Worm (Caenorhabditis elegans) whole organism, L1 larva: ENCODE results near the gene F42H10.3.
A peak's percentile ranks its signal among the peaks of the same experiment; 100 is the strongest.
"Not testable (repeated sequence)": the region's sequence is repeated elsewhere in the genome, so short reads cannot be mapped to it uniquely, and the experiment has no call there.

Source experiments
- C04F5.9 ChIP-seq: sonication (generic microtip); optimal IDR thresholded peaks from 2 replicates; lab custom pipeline; 2016; ENCODE audit warnings: missing genetic modification characterization, missing compliant biosample characterization
- C16A3.4 ChIP-seq: fragments of 150-350 bp; optimal IDR thresholded peaks from 2 replicates; lab custom pipeline; 2014; ENCODE audit warnings: missing biosample characterization, missing genetic modification characterization
- F16B12.6 ChIP-seq: fragments of 150-350 bp; optimal IDR thresholded peaks from 2 replicates; lab custom pipeline; 2014; ENCODE audit warnings: missing biosample characterization, missing genetic modification characterization
- aha-1 ChIP-seq: fragments of 150-350 bp; optimal IDR thresholded peaks from 2 replicates; lab custom pipeline; 2014; ENCODE audit warnings: missing biosample characterization, missing genetic modification characterization
- alr-1 ChIP-seq: fragments of 200-800 bp; sonication (Bioruptor generic); optimal IDR thresholded peaks from 2 replicates; lab custom pipeline; 2018; ENCODE audit warnings: borderline replicate concordance, mild to moderate bottlenecking, missing genetic modification characterization, missing compliant biosample characterization
- ceh-8 ChIP-seq: fragments of 200-800 bp; sonication (Bioruptor generic); optimal IDR thresholded peaks from 2 replicates; lab custom pipeline; 2018; ENCODE audit warnings: mild to moderate bottlenecking, missing genetic modification characterization, moderate library complexity, missing compliant biosample characterization
- ceh-82 ChIP-seq, 3 experiments: fragments of 150-350 bp in 1 of 3; sonication (generic microtip) in 2 of 3; optimal IDR thresholded peaks; 2 replicates each; lab custom pipeline; 2014 to 2017; ENCODE audit warnings: missing biosample characterization in 3 of 3, missing genetic modification characterization in 3 of 3
- ceh-90 ChIP-seq: sonication (generic microtip); optimal IDR thresholded peaks from 2 replicates; lab custom pipeline; 2016; ENCODE audit warnings: missing genetic modification characterization, missing compliant biosample characterization
- ces-1 ChIP-seq: fragments of 150-350 bp; optimal IDR thresholded peaks from 2 replicates; lab custom pipeline; 2014; ENCODE audit warnings: missing biosample characterization, missing genetic modification reagents, missing genetic modification characterization
- efl-1 ChIP-seq, 4 experiments: fragments of 150-350 bp; optimal IDR thresholded peaks in 3 of 4; peaks in 1 of 4; 1 replicate in 1 of 4; 2 replicates in 3 of 4; lab custom pipeline; 2014; ENCODE audit warnings: missing biosample characterization in 2 of 4, missing genetic modification characterization in 2 of 4, missing genetic modification reagents in 2 of 4
- elt-2 ChIP-seq: sonication (generic microtip); optimal IDR thresholded peaks from 2 replicates; lab custom pipeline; 2016; ENCODE audit warnings: missing genetic modification characterization, mild to moderate bottlenecking, inconsistent platforms, missing compliant biosample characterization, missing genetic modification reagents
- fkh-10 ChIP-seq: sonication (generic microtip); optimal IDR thresholded peaks from 2 replicates; lab custom pipeline; 2017; ENCODE audit warnings: missing biosample characterization, missing genetic modification reagents, missing genetic modification characterization
- fkh-8 ChIP-seq: sonication (generic microtip); optimal IDR thresholded peaks from 2 replicates; lab custom pipeline; 2016; ENCODE audit warnings: mild to moderate bottlenecking, missing genetic modification characterization, missing compliant biosample characterization
- hlh-4 ChIP-seq: sonication (generic microtip); optimal IDR thresholded peaks from 2 replicates; lab custom pipeline; 2016; ENCODE audit warnings: mild to moderate bottlenecking, missing genetic modification characterization, missing compliant biosample characterization
- hpl-2 ChIP-seq: fragments of 150-350 bp; optimal IDR thresholded peaks from 2 replicates; lab custom pipeline; 2014; ENCODE audit warnings: missing biosample characterization, missing genetic modification reagents, missing genetic modification characterization
- isw-1 ChIP-seq: fragments of 200-800 bp; sonication (Bioruptor generic); IDR thresholded peaks from 2 replicates; pipeline ENCODE4 v1.3.6; 2022; ENCODE audit warnings: missing genetic modification characterization, missing compliant biosample characterization
- lin-13 ChIP-seq: fragments of 150-350 bp; optimal IDR thresholded peaks from 2 replicates; lab custom pipeline; 2014; ENCODE audit warnings: missing biosample characterization, missing genetic modification reagents, missing genetic modification characterization
- lin-14 ChIP-seq: fragments of 200-800 bp; sonication (Bioruptor generic); optimal IDR thresholded peaks from 2 replicates; lab custom pipeline; 2018; ENCODE audit warnings: mild to moderate bottlenecking, missing genetic modification characterization, moderate library complexity, missing compliant biosample characterization
- lin-15B ChIP-seq: fragments of 150-350 bp; sonication (generic microtip); optimal IDR thresholded peaks from 3 replicates; lab custom pipeline; 2014; ENCODE audit warnings: missing biosample characterization, missing genetic modification characterization
- lsy-2 ChIP-seq, 2 experiments: fragments of 150-350 bp; optimal IDR thresholded peaks; 2 replicates each; lab custom pipeline; 2014; ENCODE audit warnings: missing biosample characterization in 2 of 2, missing genetic modification characterization in 2 of 2
- mdl-1 ChIP-seq, 2 experiments: fragments of 150-350 bp; optimal IDR thresholded peaks; 2 replicates each; lab custom pipeline; 2014 to 2017; ENCODE audit warnings: missing biosample characterization in 2 of 2, missing genetic modification characterization in 2 of 2, inconsistent platforms in 1 of 2
- nhr-28 ChIP-seq: fragments of 150-350 bp; optimal IDR thresholded peaks from 2 replicates; lab custom pipeline; 2014; ENCODE audit warnings: missing biosample characterization, missing genetic modification characterization
- nhr-71 ChIP-seq: sonication (generic microtip); optimal IDR thresholded peaks from 2 replicates; lab custom pipeline; 2016; ENCODE audit warnings: mild to moderate bottlenecking, missing genetic modification characterization, moderate library complexity, missing compliant biosample characterization
- nhr-76 ChIP-seq: sonication (generic microtip); optimal IDR thresholded peaks from 2 replicates; lab custom pipeline; 2017; ENCODE audit warnings: missing biosample characterization, missing genetic modification characterization
- nhr-85 ChIP-seq: sonication (generic microtip); peaks from one replicate; lab custom pipeline; 2016; ENCODE audit warnings: missing genetic modification characterization, inconsistent platforms, missing compliant biosample characterization
- pax-3 ChIP-seq: fragments of 200-800 bp; sonication (Bioruptor generic); optimal IDR thresholded peaks from 2 replicates; lab custom pipeline; 2018; ENCODE audit warnings: mild to moderate bottlenecking, missing genetic modification characterization, moderate library complexity, missing compliant biosample characterization
- sptf-1 ChIP-seq: fragments of 150-350 bp; optimal IDR thresholded peaks from 2 replicates; lab custom pipeline; 2014; ENCODE audit warnings: missing biosample characterization, missing genetic modification characterization
- sup-37 ChIP-seq: fragments of 200-800 bp; sonication (Bioruptor generic); optimal IDR thresholded peaks from 2 replicates; lab custom pipeline; 2018; ENCODE audit warnings: mild to moderate bottlenecking, missing genetic modification characterization, missing compliant biosample characterization
- swsn-7 ChIP-seq: sonication (generic microtip); optimal IDR thresholded peaks from 2 replicates; lab custom pipeline; 2016; ENCODE audit warnings: missing genetic modification characterization, missing compliant biosample characterization
- tlp-1 ChIP-seq: fragments of 150-350 bp; optimal IDR thresholded peaks from 2 replicates; lab custom pipeline; 2014; ENCODE audit warnings: missing biosample characterization, missing genetic modification characterization
- unc-62 ChIP-seq: fragments of 150-350 bp; optimal IDR thresholded peaks from 2 replicates; lab custom pipeline; 2014; ENCODE audit warnings: missing biosample characterization, missing genetic modification reagents, missing genetic modification characterization
- unc-98 ChIP-seq: fragments of 200-800 bp; sonication (Bioruptor generic); IDR thresholded peaks from 2 replicates; pipeline ENCODE4 v1.3.6; 2022; ENCODE audit warnings: missing genetic modification characterization, missing compliant biosample characterization

Gene F42H10.3

DNA sequence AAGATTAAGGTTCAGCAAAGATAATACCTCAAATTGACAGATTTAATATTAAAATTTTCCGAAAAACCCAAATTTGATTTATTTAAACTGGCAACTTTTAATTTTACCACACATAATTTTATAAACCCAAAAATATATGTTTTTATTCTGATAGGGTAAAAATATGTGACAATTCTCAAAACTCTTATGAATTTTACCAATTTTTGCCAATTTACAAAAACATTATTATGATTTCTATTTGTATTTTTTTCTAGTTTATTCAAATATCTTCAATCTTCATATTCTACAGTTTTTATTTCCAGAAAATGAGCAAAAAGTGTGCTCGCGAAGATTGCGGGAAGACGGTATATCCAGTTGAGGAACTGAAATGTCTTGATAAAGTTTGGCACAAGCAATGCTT lies at the start of gene F42H10.3:
F42H10.3 (plus strand) TSS at position 301 of the 400 bp plus-strand sequence.
- TF ChIP-seq ces-1 (no peak), lin-13 (GFP tag; lab: Kevin White, UChicago) (no peak), hlh-4 (tag; lab: Kevin White, UChicago) (no peak), C16A3.4 (tag; lab: Kevin White, UChicago) (no peak), nhr-71 (tag; lab: Kevin White, UChicago) (no peak), C04F5.9 (tag; lab: Kevin White, UChicago) (no peak), fkh-10 (GFP tag; lab: Kevin White, UChicago) (no peak), nhr-28 (tag; lab: Kevin White, UChicago) (no peak), lsy-2 (tag; optimal IDR thresholded peaks at IDR 0.05; lab: Kevin White, UChicago) (no peak), tlp-1 (tag; lab: Kevin White, UChicago) (no peak), unc-62 (GFP tag; lab: Kevin White, UChicago) (no peak), ceh-90 (tag; lab: Kevin White, UChicago) (no peak), lin-14 (no peak), nhr-85 (tag; lab: Kevin White, UChicago) (no peak)

DNA sequence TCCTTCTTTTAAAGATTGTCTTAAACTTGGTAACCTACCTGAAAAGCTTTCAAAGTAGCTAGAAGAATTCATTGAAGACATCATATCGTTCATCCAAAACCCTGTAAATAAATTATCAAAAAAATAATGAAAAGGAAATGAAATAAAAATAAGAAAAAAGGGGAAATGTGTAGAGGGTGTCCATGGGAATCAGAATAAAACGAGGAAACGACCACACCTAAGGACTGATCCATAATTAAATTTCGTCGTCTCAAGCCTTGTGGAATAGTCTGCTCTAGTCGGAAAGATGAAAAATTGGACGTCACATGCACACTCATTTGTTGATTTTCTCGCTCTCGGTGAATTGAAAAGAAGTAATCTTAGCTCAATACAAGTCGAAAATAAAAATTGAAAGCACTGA lies 48.9 kb upstream of the F42H10.3 start, which contains the start of gene ZK1236.9:
ZK1236.9 (minus strand) TSS at position 101 of the 400 bp plus-strand sequence.
- TF ChIP-seq unc-62 (GFP tag; lab: Kevin White, UChicago), result no peak
- TF ChIP-seq aha-1, result no peak
- no peak for TF ChIP-seq isw-1 (GFP tag; lab: Robert Waterston, UW)
- no peak for TF ChIP-seq sup-37 (GFP tag; lab: Kevin White, UChicago)
- TF ChIP-seq fkh-10 (GFP tag; lab: Kevin White, UChicago), result no peak
- no peak for TF ChIP-seq lin-15B (tag; lab: Kevin White, UChicago)
- TF ChIP-seq elt-2 (tag; lab: Kevin White, UChicago), result no peak
- TF ChIP-seq ceh-8, result no peak
- TF ChIP-seq lin-13 (GFP tag; lab: Kevin White, UChicago), result no peak
- no peak for TF ChIP-seq mdl-1 (tag; optimal IDR thresholded peaks at IDR 0.05; lab: Kevin White, UChicago)
- TF ChIP-seq sptf-1 (tag; lab: Kevin White, UChicago), result no peak
- TF ChIP-seq hpl-2 (GFP tag; lab: Kevin White, UChicago), result no peak
- no peak for TF ChIP-seq pax-3 (tag; lab: Kevin White, UChicago)
- TF ChIP-seq nhr-28 (tag; lab: Kevin White, UChicago), result no peak
- no peak for TF ChIP-seq ceh-82 (tag; optimal IDR thresholded peaks at IDR 0.05; lab: Kevin White, UChicago)

DNA sequence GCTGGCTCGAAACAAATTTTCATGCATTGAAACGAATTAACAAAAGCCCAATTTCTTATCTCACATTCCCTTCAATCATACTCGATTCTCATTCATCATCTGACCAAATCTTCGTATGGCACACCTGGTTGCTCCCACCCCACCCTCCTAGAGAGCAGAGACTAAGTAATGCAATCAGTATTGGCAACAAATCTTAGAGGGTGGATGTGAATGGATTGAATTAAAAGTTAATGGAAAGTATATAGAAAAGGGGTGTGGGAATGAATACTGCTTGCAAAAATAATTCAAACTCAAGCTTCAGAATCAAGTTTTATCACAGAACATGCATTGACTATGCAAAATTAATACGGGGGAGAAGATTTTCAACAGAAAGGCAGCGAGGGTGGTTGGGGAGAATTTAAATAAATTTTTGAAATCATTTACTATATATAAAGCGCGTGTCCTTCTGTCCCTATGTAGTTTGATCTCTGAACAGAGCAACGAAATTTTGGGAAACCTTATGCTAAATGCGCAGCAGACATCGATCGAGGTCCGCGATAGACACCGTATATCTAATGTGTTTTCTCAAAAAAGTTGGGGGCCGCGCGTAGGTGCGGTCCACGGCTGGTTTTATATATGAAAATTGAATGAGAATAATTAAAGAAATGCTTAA lies 46.1 kb upstream of the F42H10.3 start:
- TF ChIP-seq alr-1, result no peak
- no peak for TF ChIP-seq swsn-7 (tag; lab: Kevin White, UChicago)
- TF ChIP-seq F16B12.6, result no peak
- peak; percentile 9 for TF ChIP-seq fkh-8 (tag; lab: Kevin White, UChicago)

DNA sequence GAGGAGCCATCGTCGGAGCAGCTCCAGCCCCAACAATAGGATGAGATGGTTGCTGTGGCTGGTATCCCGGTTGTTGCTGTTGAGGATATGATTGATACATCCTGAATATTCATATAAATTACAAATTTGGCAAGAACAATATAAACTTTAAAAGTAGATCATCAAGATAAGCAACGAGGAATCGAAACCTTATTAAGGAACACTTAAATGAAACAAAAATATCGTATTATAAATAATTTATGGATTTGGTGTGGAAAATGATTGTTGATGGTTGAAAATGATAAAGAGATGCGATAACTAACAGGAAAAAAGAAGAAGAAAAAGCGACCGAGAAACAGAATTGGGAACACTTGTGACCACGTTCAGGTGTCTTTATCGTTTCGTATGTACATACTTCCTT lies 44.6 kb upstream of the F42H10.3 start, which contains the start of gene pqn-96:
pqn-96 (minus strand) TSS at position 101 of the 400 bp plus-strand sequence.
- no peak for TF ChIP-seq nhr-76
- no peak for TF ChIP-seq efl-1 (optimal IDR thresholded peaks at IDR 0.05; lab: Kevin White, UChicago)
- peak in 1 of 2 experiments; percentile 84 for TF ChIP-seq efl-1 (GFP tag; optimal IDR thresholded peaks at IDR 0.05 in 1 of 2; lab: Kevin White, UChicago)

DNA sequence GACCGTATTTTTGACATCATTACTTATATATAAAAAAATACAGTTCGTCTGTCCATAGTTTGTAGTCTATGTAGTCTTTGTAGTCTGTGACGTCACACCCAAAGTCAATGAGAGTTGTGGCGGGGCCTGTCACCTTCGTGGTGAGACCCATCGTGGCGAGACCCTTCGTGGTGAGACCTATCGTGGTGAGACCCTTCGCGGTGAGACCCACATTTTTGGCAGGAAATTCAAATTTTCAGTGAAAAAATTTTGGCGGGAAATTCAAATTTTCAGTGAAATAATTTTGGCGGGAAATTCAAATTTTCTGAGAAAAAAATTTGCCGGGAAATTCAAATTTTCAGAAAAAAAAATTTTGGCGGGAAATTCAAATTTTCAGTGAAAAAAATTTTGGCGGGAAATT lies 42.7 kb upstream of the F42H10.3 start:
- not testable (repeated sequence) for TF ChIP-seq efl-1 (optimal IDR thresholded peaks at IDR 0.05; lab: Kevin White, UChicago)
- TF ChIP-seq efl-1 (GFP tag; optimal IDR thresholded peaks at IDR 0.05 in 1 of 2; lab: Kevin White, UChicago) (peak; percentile 9 to 57), isw-1 (GFP tag; lab: Robert Waterston, UW) (peak; percentile 31; the same call in 1 of the 2 replicates), unc-98 (peak; percentile 58; the same call in 1 of the 2 replicates)
